Worm (Caenorhabditis elegans) whole organism, L1 larva: ENCODE measurements around the gene R09A8.1.
A peak's percentile ranks its signal among the peaks of the same experiment; 100 is the strongest.

Source experiments
- C16A3.4 ChIP-seq: fragments of 150-350 bp; optimal IDR thresholded peaks from 2 replicates; lab custom pipeline; 2014; ENCODE audit warnings: missing biosample characterization, missing genetic modification characterization
- aly-2 ChIP-seq: fragments of 150-350 bp; optimal IDR thresholded peaks from 2 replicates; lab custom pipeline; 2014; ENCODE audit warnings: missing biosample characterization, missing genetic modification characterization
- ceh-90 ChIP-seq: sonication (generic microtip); optimal IDR thresholded peaks from 2 replicates; lab custom pipeline; 2016; ENCODE audit warnings: missing genetic modification characterization, missing compliant biosample characterization
- ces-1 ChIP-seq: fragments of 150-350 bp; optimal IDR thresholded peaks from 2 replicates; lab custom pipeline; 2014; ENCODE audit warnings: missing biosample characterization, missing genetic modification reagents, missing genetic modification characterization
- dsc-1 ChIP-seq: sonication (generic microtip); optimal IDR thresholded peaks from 2 replicates; lab custom pipeline; 2016; ENCODE audit warnings: mild to moderate bottlenecking, missing genetic modification characterization, missing compliant biosample characterization
- efl-1 ChIP-seq, 4 experiments: fragments of 150-350 bp; optimal IDR thresholded peaks in 3 of 4; peaks in 1 of 4; 1 replicate in 1 of 4; 2 replicates in 3 of 4; lab custom pipeline; 2014; ENCODE audit warnings: missing biosample characterization in 2 of 4, missing genetic modification characterization in 2 of 4, missing genetic modification reagents in 2 of 4
- egl-27 ChIP-seq, 2 experiments: fragments of 150-350 bp in 1 of 2; sonication (generic microtip); optimal IDR thresholded peaks; 3 replicates each; lab custom pipeline; 2017 to 2018; ENCODE audit warnings: missing biosample characterization in 2 of 2, missing genetic modification characterization in 2 of 2, missing genetic modification reagents in 2 of 2
- elt-2 ChIP-seq: sonication (generic microtip); optimal IDR thresholded peaks from 2 replicates; lab custom pipeline; 2016; ENCODE audit warnings: missing genetic modification characterization, mild to moderate bottlenecking, inconsistent platforms, missing compliant biosample characterization, missing genetic modification reagents
- elt-3 ChIP-seq, 6 experiments: fragments of 150-350 bp in 1 of 6; sonication (generic microtip); optimal IDR thresholded peaks; 2 replicates each; lab custom pipeline; 2017 to 2018; ENCODE audit warnings: missing biosample characterization in 6 of 6, missing genetic modification characterization in 6 of 6, inconsistent platforms in 1 of 6
- fkh-10 ChIP-seq: sonication (generic microtip); optimal IDR thresholded peaks from 2 replicates; lab custom pipeline; 2017; ENCODE audit warnings: missing biosample characterization, missing genetic modification reagents, missing genetic modification characterization
- fkh-4 ChIP-seq: sonication (generic microtip); optimal IDR thresholded peaks from 2 replicates; lab custom pipeline; 2016; ENCODE audit warnings: missing compliant biosample characterization, missing genetic modification characterization, borderline replicate concordance
- grh-1 ChIP-seq: fragments of 200-800 bp; sonication (Bioruptor generic); IDR thresholded peaks from 2 replicates; pipeline ENCODE4 v1.3.6; 2022; ENCODE audit warnings: missing genetic modification reagents, missing genetic modification characterization, missing compliant biosample characterization
- hlh-4 ChIP-seq: sonication (generic microtip); optimal IDR thresholded peaks from 2 replicates; lab custom pipeline; 2016; ENCODE audit warnings: mild to moderate bottlenecking, missing genetic modification characterization, missing compliant biosample characterization
- hpl-2 ChIP-seq: fragments of 150-350 bp; optimal IDR thresholded peaks from 2 replicates; lab custom pipeline; 2014; ENCODE audit warnings: missing biosample characterization, missing genetic modification reagents, missing genetic modification characterization
- jun-1 ChIP-seq: fragments of 150-350 bp; optimal IDR thresholded peaks from 2 replicates; lab custom pipeline; 2014; ENCODE audit warnings: missing biosample characterization, missing genetic modification reagents, missing genetic modification characterization
- lin-13 ChIP-seq: fragments of 150-350 bp; optimal IDR thresholded peaks from 2 replicates; lab custom pipeline; 2014; ENCODE audit warnings: missing biosample characterization, missing genetic modification reagents, missing genetic modification characterization
- lin-14 ChIP-seq: fragments of 200-800 bp; sonication (Bioruptor generic); optimal IDR thresholded peaks from 2 replicates; lab custom pipeline; 2018; ENCODE audit warnings: mild to moderate bottlenecking, missing genetic modification characterization, moderate library complexity, missing compliant biosample characterization
- lin-15B ChIP-seq: fragments of 150-350 bp; sonication (generic microtip); optimal IDR thresholded peaks from 3 replicates; lab custom pipeline; 2014; ENCODE audit warnings: missing biosample characterization, missing genetic modification characterization
- lin-35 ChIP-seq, 2 experiments: fragments of 150-350 bp; optimal IDR thresholded peaks; 2 replicates each; lab custom pipeline; 2014; ENCODE audit warnings: missing biosample characterization in 2 of 2, missing genetic modification characterization in 2 of 2, missing genetic modification reagents in 2 of 2
- lir-3 ChIP-seq: sonication (generic microtip); optimal IDR thresholded peaks from 2 replicates; lab custom pipeline; 2016; ENCODE audit warnings: mild to moderate bottlenecking, missing genetic modification characterization, moderate library complexity, missing compliant biosample characterization; ENCODE audit not compliant: poor library complexity
- mab-9 ChIP-seq: fragments of 200-800 bp; sonication (Bioruptor generic); IDR thresholded peaks from 2 replicates; pipeline ENCODE4 v1.3.6; 2022; ENCODE audit warnings: missing genetic modification reagents, missing genetic modification characterization, missing compliant biosample characterization
- mep-1 ChIP-seq: fragments of 150-350 bp; optimal IDR thresholded peaks from 2 replicates; lab custom pipeline; 2014; ENCODE audit warnings: missing biosample characterization, missing genetic modification characterization
- nhr-12 ChIP-seq: sonication (generic microtip); optimal IDR thresholded peaks from 2 replicates; lab custom pipeline; 2017; ENCODE audit warnings: missing biosample characterization, missing genetic modification characterization
- nhr-20 ChIP-seq: sonication (generic microtip); optimal IDR thresholded peaks from 2 replicates; lab custom pipeline; 2016; ENCODE audit warnings: mild to moderate bottlenecking, missing genetic modification characterization, missing compliant biosample characterization
- nhr-237 ChIP-seq: fragments of 150-350 bp; optimal IDR thresholded peaks from 2 replicates; lab custom pipeline; 2014; ENCODE audit warnings: missing biosample characterization, missing genetic modification characterization
- nhr-28 ChIP-seq: fragments of 150-350 bp; optimal IDR thresholded peaks from 2 replicates; lab custom pipeline; 2014; ENCODE audit warnings: missing biosample characterization, missing genetic modification characterization
- nhr-71 ChIP-seq: sonication (generic microtip); optimal IDR thresholded peaks from 2 replicates; lab custom pipeline; 2016; ENCODE audit warnings: mild to moderate bottlenecking, missing genetic modification characterization, moderate library complexity, missing compliant biosample characterization
- nhr-84 ChIP-seq: sonication (generic microtip); optimal IDR thresholded peaks from 2 replicates; lab custom pipeline; 2017; ENCODE audit warnings: missing biosample characterization, missing genetic modification characterization
- nhr-85 ChIP-seq: sonication (generic microtip); peaks from one replicate; lab custom pipeline; 2016; ENCODE audit warnings: missing genetic modification characterization, inconsistent platforms, missing compliant biosample characterization
- nhr-90 ChIP-seq: sonication (generic microtip); optimal IDR thresholded peaks from 2 replicates; lab custom pipeline; 2016; ENCODE audit warnings: mild to moderate bottlenecking, missing genetic modification characterization, missing compliant biosample characterization; ENCODE audit not compliant: poor library complexity
- pqm-1 ChIP-seq: sonication (generic microtip); optimal IDR thresholded peaks from 3 replicates; lab custom pipeline; 2017; ENCODE audit warnings: missing biosample characterization, missing genetic modification characterization
- rnt-1 ChIP-seq: sonication (generic microtip); optimal IDR thresholded peaks from 2 replicates; lab custom pipeline; 2016; ENCODE audit warnings: mild to moderate bottlenecking, missing genetic modification characterization, moderate library complexity, missing compliant biosample characterization
- skn-1 ChIP-seq: fragments of 150-350 bp; optimal IDR thresholded peaks from 2 replicates; lab custom pipeline; 2014; ENCODE audit warnings: missing biosample characterization, missing genetic modification characterization
- snpc-4 ChIP-seq: fragments of 150-350 bp; optimal IDR thresholded peaks from 2 replicates; lab custom pipeline; 2014; ENCODE audit warnings: missing biosample characterization, missing genetic modification characterization
- sox-4 ChIP-seq: sonication (generic microtip); optimal IDR thresholded peaks from 2 replicates; lab custom pipeline; 2016; ENCODE audit warnings: missing genetic modification characterization, missing compliant biosample characterization
- sptf-1 ChIP-seq: fragments of 150-350 bp; optimal IDR thresholded peaks from 2 replicates; lab custom pipeline; 2014; ENCODE audit warnings: missing biosample characterization, missing genetic modification characterization
- sup-37 ChIP-seq: fragments of 200-800 bp; sonication (Bioruptor generic); optimal IDR thresholded peaks from 2 replicates; lab custom pipeline; 2018; ENCODE audit warnings: mild to moderate bottlenecking, missing genetic modification characterization, missing compliant biosample characterization
- swsn-7 ChIP-seq: sonication (generic microtip); optimal IDR thresholded peaks from 2 replicates; lab custom pipeline; 2016; ENCODE audit warnings: missing genetic modification characterization, missing compliant biosample characterization
- tlp-1 ChIP-seq: fragments of 150-350 bp; optimal IDR thresholded peaks from 2 replicates; lab custom pipeline; 2014; ENCODE audit warnings: missing biosample characterization, missing genetic modification characterization
- unc-30 ChIP-seq: sonication (generic microtip); optimal IDR thresholded peaks from 2 replicates; lab custom pipeline; 2017; ENCODE audit warnings: missing biosample characterization, missing genetic modification characterization
- unc-86 ChIP-seq: sonication (generic microtip); optimal IDR thresholded peaks from 2 replicates; lab custom pipeline; 2016; ENCODE audit warnings: missing genetic modification characterization, missing compliant biosample characterization
- unc-98 ChIP-seq: fragments of 200-800 bp; sonication (Bioruptor generic); IDR thresholded peaks from 2 replicates; pipeline ENCODE4 v1.3.6; 2022; ENCODE audit warnings: missing genetic modification characterization, missing compliant biosample characterization
- vab-15 ChIP-seq: sonication (generic microtip); optimal IDR thresholded peaks from 2 replicates; lab custom pipeline; 2017; ENCODE audit warnings: missing genotype, mild to moderate bottlenecking, missing genetic modification characterization, missing compliant biosample characterization
- xbp-1 ChIP-seq: sonication (generic microtip); optimal IDR thresholded peaks from 2 replicates; lab custom pipeline; 2016; ENCODE audit warnings: missing genetic modification characterization, missing compliant biosample characterization
- zag-1 ChIP-seq: fragments of 150-350 bp; optimal IDR thresholded peaks from 2 replicates; lab custom pipeline; 2014; ENCODE audit warnings: missing biosample characterization, missing genetic modification characterization
- ztf-11 ChIP-seq, 2 experiments: sonication (generic microtip); optimal IDR thresholded peaks; 2 replicates each; lab custom pipeline; 2016 to 2017; ENCODE audit warnings: missing genetic modification characterization in 2 of 2, missing biosample characterization in 1 of 2, missing compliant biosample characterization in 1 of 2
- ztf-4 ChIP-seq: fragments of 150-350 bp; optimal IDR thresholded peaks from 2 replicates; lab custom pipeline; 2014; ENCODE audit warnings: missing biosample characterization, missing genetic modification characterization

Gene R09A8.1

DNA sequence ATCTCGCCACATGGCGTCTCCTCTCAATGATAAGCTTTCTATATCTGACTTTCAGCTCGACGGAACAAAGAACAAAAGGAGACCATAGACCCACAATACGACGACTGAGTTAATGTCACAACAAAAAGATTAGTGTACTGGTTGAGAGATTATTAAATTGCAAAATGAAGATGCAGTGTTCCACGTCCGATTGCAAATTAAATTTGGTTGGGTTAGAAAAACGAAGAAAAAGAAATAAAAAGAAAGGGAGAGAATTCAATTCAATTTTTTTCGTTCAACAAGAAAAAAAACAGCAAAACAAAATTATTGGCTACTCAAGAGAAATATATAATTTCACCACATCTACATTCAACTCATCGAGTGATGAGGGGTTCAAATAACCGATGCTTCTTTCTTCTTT is 17.9 kb downstream of the R09A8.1 start:
- TF ChIP-seq zag-1 (tag; lab: Kevin White, UChicago) (peak; percentile 10), nhr-85 (tag; lab: Kevin White, UChicago) (no peak), lin-14 (peak; percentile 49), fkh-10 (GFP tag; lab: Kevin White, UChicago) (peak; percentile 44)

DNA sequence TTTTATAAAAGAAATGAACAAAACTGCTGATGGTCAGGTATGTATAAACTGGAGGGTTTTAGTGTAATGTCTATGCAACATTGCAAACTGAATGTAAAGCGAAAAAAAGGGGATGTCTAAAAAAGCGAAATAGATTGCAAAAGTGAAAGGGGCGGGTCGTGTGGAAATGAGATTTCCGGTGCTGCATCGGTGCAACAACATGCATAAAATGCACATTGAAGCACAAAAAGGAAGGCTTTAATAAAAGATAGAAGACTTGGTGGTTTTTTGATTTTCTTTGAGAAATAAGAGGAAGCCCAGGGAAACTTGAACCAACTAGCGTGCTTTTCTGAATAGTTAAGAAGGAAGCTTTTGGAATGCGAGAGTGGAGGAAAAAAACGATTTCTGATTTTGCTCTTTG is 19.1 kb downstream of the R09A8.1 start:
- TF ChIP-seq pqm-1, result no peak
- no peak for TF ChIP-seq nhr-90 (tag; lab: Kevin White, UChicago)
- no peak for TF ChIP-seq elt-3 (tag; optimal IDR thresholded peaks at IDR 0.05; lab: Kevin White, UChicago)
- no peak for TF ChIP-seq skn-1
- peak; percentile 12 for TF ChIP-seq unc-86 (tag; lab: Kevin White, UChicago)
- TF ChIP-seq nhr-28 (tag; lab: Kevin White, UChicago), result no peak
- TF ChIP-seq ces-1 (GFP tag; lab: Kevin White, UChicago), result peak; percentile 23
- no peak for TF ChIP-seq sox-4 (tag; lab: Kevin White, UChicago)
- TF ChIP-seq mab-9 (GFP tag; lab: Robert Waterston, UW), result no peak
- TF ChIP-seq nhr-20 (tag; lab: Kevin White, UChicago), result no peak
- no peak for TF ChIP-seq zag-1 (tag; lab: Kevin White, UChicago)
- TF ChIP-seq nhr-85 (tag; lab: Kevin White, UChicago), result no peak
- no peak for TF ChIP-seq egl-27 (tag; optimal IDR thresholded peaks at IDR 0.05; lab: Kevin White, UChicago)
- no peak for TF ChIP-seq lir-3 (tag; lab: Kevin White, UChicago)
- no peak for TF ChIP-seq unc-30 (tag; lab: Kevin White, UChicago)
- TF ChIP-seq lin-14, result peak; percentile 48
- TF ChIP-seq fkh-10 (GFP tag; lab: Kevin White, UChicago), result peak; percentile 88
- no peak for TF ChIP-seq swsn-7 (tag; lab: Kevin White, UChicago)
- no peak for TF ChIP-seq sptf-1
- TF ChIP-seq C16A3.4, result no peak
- TF ChIP-seq efl-1 (optimal IDR thresholded peaks at IDR 0.05; lab: Kevin White, UChicago), result no peak
- peak in 1 of 2 experiments; percentile 30 for TF ChIP-seq efl-1 (GFP tag; optimal IDR thresholded peaks at IDR 0.05 in 1 of 2; lab: Kevin White, UChicago)
- no peak for TF ChIP-seq nhr-12
- TF ChIP-seq hlh-4, result no peak
- no peak for TF ChIP-seq nhr-237 (tag; lab: Kevin White, UChicago)
- no peak for TF ChIP-seq lin-13 (GFP tag; lab: Kevin White, UChicago)

DNA sequence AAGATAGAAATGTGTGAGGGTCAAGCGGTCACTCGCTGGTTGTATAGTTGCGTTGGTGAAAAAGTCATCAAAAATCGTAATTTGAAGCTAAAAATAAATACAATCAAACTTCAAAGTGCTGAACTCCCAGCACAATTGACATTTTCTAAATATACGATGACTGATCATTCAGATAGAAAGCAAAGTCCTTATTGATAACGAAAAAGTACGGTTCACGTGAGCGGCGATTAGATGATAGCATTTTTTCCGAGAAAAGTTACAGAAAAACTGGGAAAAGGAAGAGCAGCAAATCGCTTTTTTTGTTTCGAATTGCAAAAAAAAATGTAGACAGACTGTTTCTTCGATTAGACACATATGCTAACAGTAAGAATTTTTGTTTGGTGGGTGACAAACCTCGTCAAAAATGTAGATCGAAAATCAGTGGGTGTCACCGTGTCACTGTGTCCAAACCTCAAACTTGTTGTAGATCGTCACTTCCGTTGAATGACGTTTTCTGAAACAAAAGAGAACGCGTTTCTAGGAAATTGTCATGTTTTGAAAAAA is 20.4 kb downstream of the R09A8.1 start, which contains the start of gene ivns-1:
ivns-1 (minus strand) TSS at position 493 of the 543 bp plus-strand sequence.
- peak; percentile 59 for TF ChIP-seq elt-2 (tag; lab: Kevin White, UChicago)
- no peak for TF ChIP-seq xbp-1
- no peak for TF ChIP-seq dsc-1 (tag; lab: Kevin White, UChicago)
- no peak for TF ChIP-seq ztf-4 (tag; lab: Kevin White, UChicago)
- no peak for TF ChIP-seq hpl-2 (GFP tag; lab: Kevin White, UChicago)
- TF ChIP-seq sptf-1, result no peak
- TF ChIP-seq unc-98 (GFP tag; lab: Robert Waterston, UW), result no peak
- TF ChIP-seq efl-1 (optimal IDR thresholded peaks at IDR 0.05; lab: Kevin White, UChicago), result no peak
- peak in 1 of 2 experiments; percentile 76 for TF ChIP-seq efl-1 (GFP tag; optimal IDR thresholded peaks at IDR 0.05 in 1 of 2; lab: Kevin White, UChicago)
- no peak for TF ChIP-seq pqm-1
- no peak for TF ChIP-seq lir-3 (tag; lab: Kevin White, UChicago)
- no peak for TF ChIP-seq tlp-1
- TF ChIP-seq snpc-4, result no peak
- TF ChIP-seq grh-1 (GFP tag; lab: Robert Waterston, UW), result no peak
- no peak for TF ChIP-seq ztf-11 (tag; optimal IDR thresholded peaks at IDR 0.05; lab: Kevin White, UChicago)
- peak; percentile 6 for TF ChIP-seq lin-14
- TF ChIP-seq aly-2 (tag; lab: Kevin White, UChicago), result no peak

DNA sequence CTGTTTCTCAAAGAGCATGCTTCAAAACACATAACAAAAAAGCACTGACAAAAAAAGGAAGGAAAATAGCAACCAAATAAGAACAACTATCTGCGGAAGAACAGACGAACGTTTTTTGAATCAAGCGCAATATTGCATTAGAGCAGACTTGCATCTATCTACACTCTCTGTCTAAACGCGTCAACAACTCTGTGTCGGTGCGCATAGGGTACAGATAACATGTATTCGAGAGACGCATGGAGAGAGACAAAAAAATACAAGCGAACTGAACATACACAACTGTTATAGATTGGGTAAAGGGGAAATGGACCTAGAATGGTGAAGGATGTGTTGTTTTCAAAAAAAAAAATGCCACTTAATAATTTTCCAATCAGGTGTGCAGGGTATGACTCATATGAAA is 21.5 kb downstream of the R09A8.1 start:
- TF ChIP-seq lin-15B (tag; lab: Kevin White, UChicago) (peak; percentile 14), sup-37 (no peak), fkh-4 (no peak), jun-1 (peak; percentile 40), elt-3 (tag; optimal IDR thresholded peaks at IDR 0.05; lab: Kevin White, UChicago) (peak in 2 of 6 experiments; percentile 45), hpl-2 (GFP tag; lab: Kevin White, UChicago) (no peak), lin-35 (GFP tag; optimal IDR thresholded peaks at IDR 0.05; lab: Kevin White, UChicago) (peak; percentile 33 to 90), nhr-84 (tag; lab: Kevin White, UChicago) (no peak), mep-1 (tag; lab: Kevin White, UChicago) (peak; percentile 62), ceh-90 (tag; lab: Kevin White, UChicago) (no peak), unc-98 (GFP tag; lab: Robert Waterston, UW) (no peak), rnt-1 (tag; lab: Kevin White, UChicago) (peak; percentile 31), vab-15 (tag; lab: Kevin White, UChicago) (peak; percentile 22), nhr-71 (tag; lab: Kevin White, UChicago) (peak; percentile 47), ztf-11 (tag; optimal IDR thresholded peaks at IDR 0.05; lab: Kevin White, UChicago) (no peak)
